Worm (Caenorhabditis elegans) whole organism, early embryonic: ENCODE measurements around the gene ZK1240.9.

Experiments used
- B0310.2 ChIP-seq: sonication (generic microtip); optimal IDR thresholded peaks from 2 replicates; lab custom pipeline; 2016; ENCODE audit warnings: mild to moderate bottlenecking, missing genetic modification characterization, missing compliant biosample characterization
- F13C5.2 ChIP-seq: sonication (generic microtip); optimal IDR thresholded peaks from 2 replicates; lab custom pipeline; 2017; ENCODE audit warnings: mild to moderate bottlenecking, missing genetic modification characterization, inconsistent platforms, missing compliant biosample characterization
- aly-1 ChIP-seq: sonication (generic microtip); optimal IDR thresholded peaks from 2 replicates; lab custom pipeline; 2016; ENCODE audit warnings: missing genetic modification characterization, missing compliant biosample characterization
- ama-1 ChIP-seq: fragments of 150-350 bp; optimal IDR thresholded peaks from 2 replicates; lab custom pipeline; 2014
- ceh-13 ChIP-seq: fragments of 200-800 bp; sonication (Bioruptor generic); optimal IDR thresholded peaks from 2 replicates; lab custom pipeline; 2018; ENCODE audit warnings: mild to moderate bottlenecking, missing genetic modification characterization, missing compliant biosample characterization
- ceh-36 ChIP-seq: sonication (generic microtip); optimal IDR thresholded peaks from 2 replicates; lab custom pipeline; 2016; ENCODE audit warnings: missing genetic modification characterization, inconsistent platforms, missing compliant biosample characterization
- ets-7 ChIP-seq: sonication (generic microtip); optimal IDR thresholded peaks from 2 replicates; lab custom pipeline; 2016; ENCODE audit warnings: missing genotype, missing genetic modification characterization, missing compliant biosample characterization
- flt-1 ChIP-seq: fragments of 200-800 bp; sonication (Bioruptor generic); IDR thresholded peaks from 2 replicates; pipeline ENCODE4 v1.3.6; 2022; ENCODE audit warnings: missing genetic modification characterization, missing compliant biosample characterization
- hmbx-1 ChIP-seq: sonication (generic microtip); optimal IDR thresholded peaks from 2 replicates; lab custom pipeline; 2016; ENCODE audit warnings: mild to moderate bottlenecking, missing genetic modification characterization, missing compliant biosample characterization
- hmg-4 ChIP-seq: fragments of 200-800 bp; sonication (Bioruptor generic); optimal IDR thresholded peaks from 2 replicates; lab custom pipeline; 2018; ENCODE audit warnings: mild to moderate bottlenecking, missing genetic modification characterization, missing compliant biosample characterization
- hnd-1 ChIP-seq: sonication (generic microtip); optimal IDR thresholded peaks from 2 replicates; lab custom pipeline; 2016; ENCODE audit warnings: missing genetic modification characterization, missing compliant biosample characterization
- pes-1 ChIP-seq: fragments of 200-800 bp; sonication (Bioruptor generic); IDR thresholded peaks from 2 replicates; pipeline ENCODE4 v1.3.6; 2022; ENCODE audit warnings: missing genetic modification reagents, missing genetic modification characterization, missing compliant biosample characterization
- scrt-1 ChIP-seq: fragments of 200-800 bp; sonication (Bioruptor generic); IDR thresholded peaks from 2 replicates; pipeline ENCODE4 v1.3.6; 2022; ENCODE audit warnings: missing genetic modification characterization, missing compliant biosample characterization
- sea-1 ChIP-seq: fragments of 200-800 bp; sonication (Bioruptor generic); conservative IDR thresholded peaks from 2 replicates; pipeline ENCODE4 v1.3.6; 2022; ENCODE audit warnings: missing genetic modification characterization, missing compliant biosample characterization
- tbx-11 ChIP-seq: fragments of 200-800 bp; sonication (Bioruptor generic); IDR thresholded peaks from 2 replicates; pipeline ENCODE4 v1.3.6; 2022; ENCODE audit warnings: missing genetic modification characterization, missing compliant biosample characterization
- tbx-37 ChIP-seq: fragments of 200-800 bp; sonication (Bioruptor generic); conservative IDR thresholded peaks from 2 replicates; pipeline ENCODE4 v1.3.6; 2022; ENCODE audit warnings: missing genetic modification reagents, missing genetic modification characterization, missing compliant biosample characterization
- tra-4 ChIP-seq: sonication (generic microtip); optimal IDR thresholded peaks from 2 replicates; lab custom pipeline; 2017; ENCODE audit warnings: missing genetic modification characterization, missing compliant biosample characterization

The ZK1240.9 gene

DNA sequence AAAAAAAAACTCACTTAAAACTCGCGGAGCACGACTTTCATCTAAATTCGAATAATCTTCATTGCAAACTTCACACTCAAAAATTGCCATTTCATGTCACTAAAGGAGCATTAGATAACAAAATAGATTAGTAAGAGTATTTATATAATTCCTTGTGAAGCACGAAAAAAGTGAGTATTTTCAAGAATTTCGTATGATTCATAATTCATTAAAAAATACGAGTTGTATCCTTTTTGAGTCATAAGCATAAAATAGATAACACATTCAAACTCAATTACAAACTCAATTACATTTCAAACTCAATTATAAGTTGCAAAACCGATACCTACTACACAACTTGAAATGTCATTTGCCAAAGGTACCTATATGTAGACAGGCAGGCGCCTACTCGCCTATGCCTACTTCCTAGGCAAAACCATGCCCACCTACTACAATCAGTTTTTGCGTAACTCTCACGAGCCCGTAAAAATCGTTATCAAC, 11.0 kb downstream of the ZK1240.9 start, which contains the start of the genes ZK1240.8 and ZK1240.1:
Gene ZK1240.8, minus strand, starts transcription at position 101 of the 480 bp plus-strand sequence.
Gene ZK1240.1, plus strand, starts transcription at position 430 of the 480 bp plus-strand sequence.
- TF ChIP-seq aly-1 (tag; lab: Kevin White, UChicago), result no peak
- TF ChIP-seq B0310.2, result no peak
- no peak for TF ChIP-seq ets-7
- no peak for TF ChIP-seq ceh-36 (tag; lab: Kevin White, UChicago)
- no peak for TF ChIP-seq sea-1 (GFP tag; lab: Robert Waterston, UW)
- TF ChIP-seq flt-1 (GFP tag; lab: Robert Waterston, UW), result no peak
- no peak for TF ChIP-seq scrt-1
- no peak for TF ChIP-seq pes-1
- TF ChIP-seq hmbx-1 (tag; lab: Kevin White, UChicago), result no peak
- no peak for TF ChIP-seq hmg-4

DNA sequence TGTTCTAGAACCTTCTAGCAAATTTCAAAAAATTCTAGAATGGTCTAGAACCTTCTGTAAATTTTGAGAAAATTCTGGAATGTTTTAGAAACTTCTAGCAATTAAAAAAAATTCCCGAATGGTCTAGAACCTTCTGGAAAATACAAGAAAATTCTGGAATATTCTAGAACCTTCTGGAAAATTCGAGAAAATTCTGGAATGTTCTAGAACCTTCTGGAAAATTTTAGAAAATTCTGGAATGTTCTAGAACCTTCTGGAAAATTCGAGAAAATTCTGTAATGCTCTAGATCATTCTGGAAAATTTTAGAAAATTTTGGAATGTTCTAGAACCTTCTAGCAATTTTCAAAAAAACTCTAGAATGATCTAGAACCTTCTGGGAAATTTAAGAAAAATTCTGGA, 12.5 kb downstream of the ZK1240.9 start:
- no peak for TF ChIP-seq pes-1

DNA sequence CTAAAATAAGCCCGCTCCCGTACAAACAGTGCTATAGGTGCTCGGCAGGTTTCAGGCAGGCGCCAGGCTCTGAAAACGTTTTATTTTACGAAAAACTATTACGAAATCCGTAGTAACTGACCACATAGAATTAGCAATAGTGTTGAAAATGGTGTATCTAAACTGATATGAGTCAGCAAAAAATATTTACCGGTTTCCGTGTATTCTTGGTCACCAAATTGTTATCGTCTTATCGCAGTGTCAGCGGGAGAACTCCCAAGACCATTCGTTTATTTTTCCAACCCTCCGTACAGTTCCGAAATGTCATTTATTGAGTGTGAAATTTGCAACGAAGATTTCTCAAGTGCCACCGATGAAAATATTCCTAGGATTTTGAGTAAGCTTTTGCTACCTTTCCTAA, 14.2 kb downstream of the ZK1240.9 start, which contains the start of gene F43C11.8:
Gene F43C11.8, plus strand, starts transcription at position 301 of the 400 bp plus-strand sequence.
- no peak for TF ChIP-seq B0310.2
- TF ChIP-seq ceh-36 (tag; lab: Kevin White, UChicago), result no peak
- TF ChIP-seq ceh-13 (GFP tag; lab: Kevin White, UChicago), result no peak
- no peak for TF ChIP-seq tbx-37 (GFP tag; lab: Robert Waterston, UW)
- no peak for TF ChIP-seq F13C5.2 (tag; lab: Kevin White, UChicago)
- TF ChIP-seq ets-7, result no peak
- TF ChIP-seq tra-4 (tag; lab: Kevin White, UChicago), result no peak
- no peak for TF ChIP-seq flt-1 (GFP tag; lab: Robert Waterston, UW)
- no peak for TF ChIP-seq sea-1 (GFP tag; lab: Robert Waterston, UW)
- no peak for TF ChIP-seq scrt-1
- TF ChIP-seq pes-1, result no peak
- no peak for TF ChIP-seq hmbx-1 (tag; lab: Kevin White, UChicago)
- no peak for TF ChIP-seq aly-1 (tag; lab: Kevin White, UChicago)
- TF ChIP-seq hmg-4, result no peak
- TF ChIP-seq tbx-11 (GFP tag; lab: Robert Waterston, UW), result no peak
- TF ChIP-seq hnd-1 (tag; lab: Kevin White, UChicago), result no peak
- TF ChIP-seq ama-1, result no peak

DNA sequence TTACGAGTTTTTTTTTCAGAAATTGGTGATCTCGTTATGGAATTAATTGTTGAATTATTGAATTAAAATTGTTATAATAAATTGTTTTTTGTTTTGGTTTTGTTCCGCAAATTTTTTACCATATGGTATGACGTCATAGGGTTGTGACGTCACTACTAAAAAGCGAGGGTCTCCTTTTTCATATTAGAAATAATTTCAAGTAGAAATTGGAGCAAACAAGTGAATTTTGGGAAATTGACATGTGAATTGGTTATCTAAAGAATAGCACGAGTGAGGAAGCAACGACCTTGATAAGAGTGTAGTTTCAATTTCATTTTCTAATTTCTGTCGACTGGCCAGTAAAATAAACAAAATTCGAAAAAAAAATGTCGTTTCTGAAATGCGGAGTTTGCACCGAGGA, 17.6 kb downstream of the ZK1240.9 start, which contains the start of gene F43C11.7:
Gene F43C11.7, plus strand, starts transcription at position 326 of the 400 bp plus-strand sequence.
- TF ChIP-seq B0310.2 (no peak), aly-1 (tag; lab: Kevin White, UChicago) (no peak), ceh-36 (tag; lab: Kevin White, UChicago) (no peak), tra-4 (tag; lab: Kevin White, UChicago) (no peak), sea-1 (GFP tag; lab: Robert Waterston, UW) (no peak), hmg-4 (no peak)

DNA sequence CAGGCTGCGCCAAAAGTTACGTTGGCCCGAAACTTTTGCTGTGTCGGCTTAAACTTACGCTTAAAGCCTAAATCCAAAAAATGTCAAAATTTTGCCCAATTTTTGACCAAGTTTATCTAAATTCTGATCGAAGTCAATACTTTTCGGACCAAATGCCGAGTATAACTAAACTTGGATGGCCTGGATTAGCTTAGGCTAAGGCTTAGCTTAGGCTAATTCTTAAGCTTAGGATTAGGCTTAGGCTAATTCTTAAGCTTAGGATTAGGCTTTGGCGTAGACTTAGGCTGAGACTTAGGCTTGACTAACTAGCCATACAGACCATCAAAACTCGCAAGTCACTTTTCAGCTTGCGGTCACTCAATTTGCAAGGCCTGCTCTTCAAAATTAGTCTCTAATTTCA, 18.2 kb downstream of the ZK1240.9 start:
- TF ChIP-seq ama-1, result no peak
- no peak for TF ChIP-seq flt-1 (GFP tag; lab: Robert Waterston, UW)
- TF ChIP-seq tra-4 (tag; lab: Kevin White, UChicago), result no peak
- TF ChIP-seq ceh-36 (tag; lab: Kevin White, UChicago), result peak; percentile 71
- no peak for TF ChIP-seq scrt-1
- no peak for TF ChIP-seq ceh-13 (GFP tag; lab: Kevin White, UChicago)

DNA sequence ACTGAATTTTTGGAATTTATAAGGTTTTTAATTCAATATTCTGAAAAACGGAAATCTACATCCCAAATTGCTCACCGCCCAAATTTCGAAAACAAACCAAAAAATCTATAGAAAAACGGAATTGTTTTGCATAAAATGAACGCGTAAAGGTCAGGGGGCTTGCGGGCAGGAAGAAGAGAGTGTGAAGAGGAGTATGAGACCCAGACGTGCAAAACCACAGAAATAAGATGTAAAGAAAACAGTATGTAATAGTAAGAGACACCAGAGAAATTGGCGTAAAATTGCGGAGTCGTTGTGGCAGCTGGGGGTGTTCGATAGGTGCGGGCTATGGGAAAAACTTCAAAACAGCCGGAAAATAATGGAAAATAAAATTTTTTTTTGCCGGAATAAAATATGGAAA, 23.0 kb downstream of the ZK1240.9 start:
- TF ChIP-seq F13C5.2 (tag; lab: Kevin White, UChicago), result peak; percentile 15
- no peak for TF ChIP-seq hmbx-1 (tag; lab: Kevin White, UChicago)
- TF ChIP-seq ama-1, result no peak
- no peak for TF ChIP-seq sea-1 (GFP tag; lab: Robert Waterston, UW)
- no peak for TF ChIP-seq B0310.2
- TF ChIP-seq scrt-1, result no peak
- no peak for TF ChIP-seq tbx-37 (GFP tag; lab: Robert Waterston, UW)
- TF ChIP-seq tbx-11 (GFP tag; lab: Robert Waterston, UW), result no peak
- no peak for TF ChIP-seq hmg-4

DNA sequence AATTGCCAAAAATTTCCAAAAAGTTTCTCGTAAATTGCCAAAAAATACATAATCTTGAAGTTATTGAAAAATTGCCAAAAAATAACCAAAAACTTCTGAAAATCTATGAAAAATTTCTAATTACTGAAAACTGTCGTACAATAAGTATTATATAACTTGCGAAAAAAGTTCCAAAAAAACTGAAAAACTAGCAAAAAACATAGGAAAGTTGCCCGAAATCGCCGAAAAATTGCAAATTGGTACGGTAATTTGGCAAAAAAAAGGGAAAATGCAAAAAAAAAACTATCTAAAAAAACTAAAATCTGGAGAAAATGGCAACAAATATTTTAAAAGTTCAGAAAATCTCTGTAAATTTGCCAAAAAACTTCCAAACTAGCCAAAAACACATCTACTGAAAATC, 23.5 kb downstream of the ZK1240.9 start, which contains the start of gene enri-1:
Gene enri-1, minus strand, starts transcription at position 101 of the 400 bp plus-strand sequence.
- TF ChIP-seq tbx-11 (GFP tag; lab: Robert Waterston, UW), result no peak
- TF ChIP-seq ceh-36 (tag; lab: Kevin White, UChicago), result no peak
- no peak for TF ChIP-seq ets-7
- no peak for TF ChIP-seq aly-1 (tag; lab: Kevin White, UChicago)
- no peak for TF ChIP-seq hnd-1 (tag; lab: Kevin White, UChicago)

DNA sequence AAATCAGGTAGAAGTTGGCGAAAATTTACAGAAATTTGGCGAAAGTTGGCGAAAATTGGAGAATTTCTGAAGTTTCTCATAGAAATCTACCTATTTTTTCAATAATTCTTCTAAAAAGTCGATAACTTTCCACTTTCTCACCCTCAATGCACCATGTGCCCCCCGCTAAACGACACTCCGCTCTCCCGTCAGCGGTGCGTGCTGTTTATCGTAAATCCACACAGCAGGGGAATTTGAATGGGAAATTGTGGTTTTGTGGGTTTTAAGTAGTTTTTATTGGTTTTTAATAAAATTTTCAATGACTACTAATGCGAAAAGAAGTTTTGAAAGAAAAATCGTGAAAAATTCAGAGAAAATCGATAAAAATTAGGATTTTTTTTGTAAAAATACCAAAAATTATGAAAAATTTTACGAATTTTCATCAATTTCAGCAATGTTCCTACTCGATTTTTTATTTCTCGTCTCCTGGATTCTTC, 24.1 kb downstream of the ZK1240.9 start, which contains the start of gene F43C11.6:
Gene F43C11.6, plus strand, starts transcription at position 426 of the 476 bp plus-strand sequence.
- TF ChIP-seq scrt-1, result no peak
- no peak for TF ChIP-seq hmg-4
- no peak for TF ChIP-seq pes-1
- TF ChIP-seq hnd-1 (tag; lab: Kevin White, UChicago), result no peak
- no peak for TF ChIP-seq flt-1 (GFP tag; lab: Robert Waterston, UW)
- no peak for TF ChIP-seq B0310.2
- no peak for TF ChIP-seq ets-7
- no peak for TF ChIP-seq ama-1

DNA sequence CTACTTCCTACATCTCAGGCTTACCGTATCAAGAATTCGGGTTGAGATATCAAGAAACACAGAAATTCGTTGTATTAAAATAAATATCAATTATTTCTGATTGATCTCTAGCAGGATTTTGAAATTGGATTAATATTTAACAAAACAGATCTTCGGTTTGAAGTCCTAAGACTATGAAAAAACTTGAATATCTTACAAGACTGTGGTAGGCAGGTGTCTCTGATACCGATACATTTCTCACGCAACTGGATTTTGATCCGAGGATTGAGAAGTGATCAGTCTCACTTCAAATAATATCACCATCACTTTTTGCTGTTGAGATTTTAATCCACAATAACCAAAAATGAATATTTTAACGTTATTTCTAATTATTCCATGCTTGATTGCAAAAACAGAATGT, 28.7 kb downstream of the ZK1240.9 start, which contains the start of gene F43C11.4:
Gene F43C11.4, plus strand, starts transcription at position 301 of the 400 bp plus-strand sequence.
- TF ChIP-seq ceh-36 (tag; lab: Kevin White, UChicago) (no peak), tbx-37 (GFP tag; lab: Robert Waterston, UW) (no peak), ceh-13 (GFP tag; lab: Kevin White, UChicago) (no peak), B0310.2 (no peak), scrt-1 (no peak), aly-1 (tag; lab: Kevin White, UChicago) (no peak), tbx-11 (GFP tag; lab: Robert Waterston, UW) (no peak), tra-4 (tag; lab: Kevin White, UChicago) (no peak), ama-1 (no peak), hmbx-1 (tag; lab: Kevin White, UChicago) (no peak), sea-1 (GFP tag; lab: Robert Waterston, UW) (no peak), F13C5.2 (tag; lab: Kevin White, UChicago) (no peak), pes-1 (no peak), hnd-1 (tag; lab: Kevin White, UChicago) (no peak), ets-7 (no peak)
